Worm (Caenorhabditis elegans) whole organism, L2 larva: ENCODE data around the gene F11E6.8.

Source experiments
- ama-1 ChIP-seq: fragments of 150-350 bp; optimal IDR thresholded peaks from 2 replicates; lab custom pipeline; 2018; ENCODE audit warnings: inconsistent platforms
- elt-1 ChIP-seq: fragments of 150-350 bp; optimal IDR thresholded peaks from 2 replicates; lab custom pipeline; 2014; ENCODE audit warnings: missing biosample characterization, missing genetic modification characterization
- nhr-10 ChIP-seq: sonication (generic microtip); optimal IDR thresholded peaks from 2 replicates; lab custom pipeline; 2017; ENCODE audit warnings: missing biosample characterization, missing genetic modification characterization
- nhr-11 ChIP-seq: fragments of 150-350 bp; optimal IDR thresholded peaks from 2 replicates; lab custom pipeline; 2014; ENCODE audit warnings: missing biosample characterization, missing genetic modification characterization
- nhr-237 ChIP-seq: fragments of 150-350 bp; optimal IDR thresholded peaks from 2 replicates; lab custom pipeline; 2014; ENCODE audit warnings: missing biosample characterization, missing genetic modification characterization
- snpc-4 ChIP-seq: fragments of 150-350 bp; optimal IDR thresholded peaks from 2 replicates; lab custom pipeline; 2014; ENCODE audit warnings: missing biosample characterization, missing genetic modification characterization
- zag-1 ChIP-seq: fragments of 150-350 bp; optimal IDR thresholded peaks from 2 replicates; lab custom pipeline; 2014; ENCODE audit warnings: missing biosample characterization, missing genetic modification characterization
- ztf-1 ChIP-seq: fragments of 200-800 bp; sonication (Bioruptor generic); conservative IDR thresholded peaks from 2 replicates; pipeline ENCODE4 v1.3.6; 2022; ENCODE audit warnings: missing genetic modification characterization, missing compliant biosample characterization

ce11 chrIV:17467825-17468224 lies 17.5 kb upstream of the F11E6.8 start:
- TF ChIP-seq nhr-237 (tag; lab: Kevin White, UChicago): no peak
- no peak for TF ChIP-seq zag-1
- no peak for TF ChIP-seq elt-1 (tag; lab: Kevin White, UChicago)
- no peak for TF ChIP-seq nhr-10 (tag; lab: Kevin White, UChicago)
- TF ChIP-seq snpc-4: no peak
- TF ChIP-seq nhr-11 (tag; lab: Kevin White, UChicago): no peak
- no peak for TF ChIP-seq ztf-1 (GFP tag; lab: Robert Waterston, UW)
- no peak for TF ChIP-seq ama-1 (lab: Kevin White, UChicago)
